Fruit fly (Drosophila melanogaster) whole organism: ENCODE data around the gene CG43407.

Experiments
- Dll ChIP-seq: fragments of >200 bp; optimal IDR thresholded peaks from 2 replicates; lab custom pipeline; 2017
- psq ChIP-seq: fragments of >200 bp; optimal IDR thresholded peaks from 2 replicates; lab custom pipeline; 2017

dm6 chr3L:19085688-19086363 is 32.6 kb upstream of the CG43407 start:
- no peak for TF ChIP-seq psq (lab: Kevin White, UChicago)
- TF ChIP-seq Dll (lab: Kevin White, UChicago), result no peak
